Worm (Caenorhabditis elegans): ENCODE measurements around the gene adh-5.

adh-5 gene

ce11 chrV:879171-879570 is 32.4 kb upstream of the adh-5 start, which contains the start of gene srg-53:
Gene srg-53 (plus strand): TSS chrV:879471.
- TF ChIP-seq Y79H2A.3 (GFP tag; conservative IDR thresholded peaks at IDR 0.05) (no peak), snpc-3.4 (tag; optimal IDR thresholded peaks at IDR 0.05) (no peak)

ce11 chrV:884324-884723 is 27.2 kb upstream of the adh-5 start, which contains the start of gene srj-38:
Gene srj-38 (minus strand): TSS chrV:884424.
- no peak for TF ChIP-seq dpff-1 (tag; optimal IDR thresholded peaks at IDR 0.05)
- no peak for TF ChIP-seq Y53F4B.3 (GFP tag; IDR thresholded peaks at IDR 0.05)
- no peak for TF ChIP-seq nhr-27 (tag; optimal IDR thresholded peaks at IDR 0.05)
- no peak for TF ChIP-seq lsy-27 (tag; optimal IDR thresholded peaks at IDR 0.05; ENCODE audit: borderline replicate concordance, insufficient read depth)
- no peak for TF ChIP-seq K11D2.4 (GFP tag; IDR thresholded peaks at IDR 0.05)
- no peak for TF ChIP-seq fkh-3 (tag; optimal IDR thresholded peaks at IDR 0.05)
- TF ChIP-seq madf-10 (tag; optimal IDR thresholded peaks at IDR 0.05) = no peak

ce11 chrV:889216-889615 is 22.4 kb upstream of the adh-5 start, which contains the start of gene T02B11.6:
Gene T02B11.6 (minus strand): TSS chrV:889316.
- TF ChIP-seq T07F8.4 (tag; optimal IDR thresholded peaks at IDR 0.05) (no peak), let-607 (tag; optimal IDR thresholded peaks at IDR 0.05) (no peak), efl-1 (GFP tag; optimal IDR thresholded peaks at IDR 0.05) (no peak), cebp-2 (GFP tag; IDR thresholded peaks at IDR 0.05) (no peak), nhr-27 (tag; optimal IDR thresholded peaks at IDR 0.05) (no peak), let-526 (GFP tag; IDR thresholded peaks at IDR 0.05) (no peak), lin-26 (GFP tag; IDR thresholded peaks at IDR 0.05) (no peak), hmg-1.2 (GFP tag; IDR thresholded peaks at IDR 0.05) (no peak), F49E8.2 (tag; optimal IDR thresholded peaks at IDR 0.05; ENCODE audit: insufficient read depth) (no peak), xnd-1 (tag; optimal IDR thresholded peaks at IDR 0.05) (no peak), madf-3 (GFP tag; IDR thresholded peaks at IDR 0.05) (no peak), nhr-80 (tag; optimal IDR thresholded peaks at IDR 0.05) (no peak), egl-18 (GFP tag; IDR thresholded peaks at IDR 0.05) (no peak), Y53G8AR.9 (GFP tag; conservative IDR thresholded peaks at IDR 0.05) (no peak), lag-1 (GFP tag; IDR thresholded peaks at IDR 0.05) (no peak), nhr-179 (tag; optimal IDR thresholded peaks at IDR 0.05) (no peak), F33H1.4 (GFP tag; IDR thresholded peaks at IDR 0.05) (no peak), madf-10 (tag; optimal IDR thresholded peaks at IDR 0.05) (no peak), atf-7 (tag; optimal IDR thresholded peaks at IDR 0.05) (no peak)

- TF ChIP-seq mes-4 (tag; optimal IDR thresholded peaks at IDR 0.05) = no peak
- TF ChIP-seq lin-40 (tag; optimal IDR thresholded peaks at IDR 0.05) = no peak
- TF ChIP-seq Y95B8A.8 (GFP tag; IDR thresholded peaks at IDR 0.05) = no peak
- TF ChIP-seq ztf-28 (GFP tag; IDR thresholded peaks at IDR 0.05) = no peak
- no peak for TF ChIP-seq nfya-1 (tag; optimal IDR thresholded peaks at IDR 0.05; ENCODE audit: borderline replicate concordance, insufficient read depth)
- no peak for TF ChIP-seq ceh-91 (GFP tag; IDR thresholded peaks at IDR 0.05)
- no peak for TF ChIP-seq attf-5 (GFP tag; optimal IDR thresholded peaks at IDR 0.05)
- no peak for TF ChIP-seq bed-2 (GFP tag; IDR thresholded peaks at IDR 0.05)
- TF ChIP-seq T26A5.8 (tag; optimal IDR thresholded peaks at IDR 0.05) = no peak
- TF ChIP-seq ceh-58 (GFP tag; IDR thresholded peaks at IDR 0.05) = no peak
- TF ChIP-seq rpc-1 (optimal IDR thresholded peaks at IDR 0.05) = no peak
- no peak for TF ChIP-seq rpc-1 (tag; optimal IDR thresholded peaks at IDR 0.05)
- TF ChIP-seq gei-17 (GFP tag; optimal IDR thresholded peaks at IDR 0.05) = no peak
- TF ChIP-seq ceh-40 (GFP tag; IDR thresholded peaks at IDR 0.05) = no peak
- no peak for TF ChIP-seq ccch-3 (GFP tag; optimal IDR thresholded peaks at IDR 0.05)
- TF ChIP-seq cebp-2 (GFP tag; IDR thresholded peaks at IDR 0.05) = no peak
These were observed 21.2 kb upstream of the adh-5 start, which contains the start of gene srlf-21 for ce11 chrV:890423-890822. Gene srlf-21 (minus strand): TSS chrV:890523.

All from whole organism, young adult.